Worm (Caenorhabditis elegans): Measurements from ENCODE around the gene R10H10.3.

ce11 chrIV:10345486-10345885, 42.8 kb upstream of the R10H10.3 start:
- TF ChIP-seq zfp-2 (tag; optimal IDR thresholded peaks at IDR 0.05), result no peak
- no peak for TF ChIP-seq unc-130 (GFP tag; optimal IDR thresholded peaks at IDR 0.05)
- TF ChIP-seq snpc-4 (tag; optimal IDR thresholded peaks at IDR 0.05), result no peak
- no peak for TF ChIP-seq unc-62 (GFP tag; optimal IDR thresholded peaks at IDR 0.05 in 1 of 2)
- TF ChIP-seq unc-62 (tag; optimal IDR thresholded peaks at IDR 0.05), result no peak
- TF ChIP-seq nhr-237 (tag; optimal IDR thresholded peaks at IDR 0.05), result no peak
- no peak for TF ChIP-seq zag-1 (tag; optimal IDR thresholded peaks at IDR 0.05)

All from whole organism, L4 larva.